Fruit fly (Drosophila melanogaster): ENCODE results near the gene D19A.

D19A gene

dm6 chr3L:6143188-6143755 is 45.7 kb downstream of the D19A start, which contains the start of gene Lcp65Ad:
TSS of gene Lcp65Ad (plus strand) at chr3L:6143395.
- TF ChIP-seq noc (tag; optimal IDR thresholded peaks at IDR 0.05), result no peak

- no peak for TF ChIP-seq noc (tag; optimal IDR thresholded peaks at IDR 0.05)
Measured at dm6 chr3L:6142313-6142712, 46.6 kb downstream of the D19A start, which contains the start of gene Cpr65Aw. TSS of gene Cpr65Aw (minus strand) at chr3L:6142413.

dm6 chr3L:6141538-6141937 is 47.4 kb downstream of the D19A start:
- no peak for TF ChIP-seq noc (tag; optimal IDR thresholded peaks at IDR 0.05)

dm6 chr3L:6140771-6141472 is 48.0 kb downstream of the D19A start:
- no peak for TF ChIP-seq noc (tag; optimal IDR thresholded peaks at IDR 0.05)

dm6 chr3L:6139924-6140574 is 48.9 kb downstream of the D19A start, which contains the start of gene Cpr65Av:
TSS of gene Cpr65Av (minus strand) at chr3L:6139974.
- TF ChIP-seq noc (tag; optimal IDR thresholded peaks at IDR 0.05), result no peak

- TF ChIP-seq noc (tag; optimal IDR thresholded peaks at IDR 0.05), result no peak
Measured at dm6 chr3L:6138586-6138985, 50.3 kb downstream of the D19A start.

- no peak for TF ChIP-seq noc (tag; optimal IDR thresholded peaks at IDR 0.05)
Measured at dm6 chr3L:6138018-6138417, 50.9 kb downstream of the D19A start, which contains the start of gene Lcp65Ae. TSS of gene Lcp65Ae (minus strand) at chr3L:6138118.

dm6 chr3L:6136691-6137090 is 52.2 kb downstream of the D19A start, which contains the start of gene Lcp65Af:
TSS of gene Lcp65Af (minus strand) at chr3L:6136791.
- TF ChIP-seq noc (tag; optimal IDR thresholded peaks at IDR 0.05), result no peak
